Worm (Caenorhabditis elegans): ENCODE results near the gene ztf-27.

ztf-27 gene

DNA sequence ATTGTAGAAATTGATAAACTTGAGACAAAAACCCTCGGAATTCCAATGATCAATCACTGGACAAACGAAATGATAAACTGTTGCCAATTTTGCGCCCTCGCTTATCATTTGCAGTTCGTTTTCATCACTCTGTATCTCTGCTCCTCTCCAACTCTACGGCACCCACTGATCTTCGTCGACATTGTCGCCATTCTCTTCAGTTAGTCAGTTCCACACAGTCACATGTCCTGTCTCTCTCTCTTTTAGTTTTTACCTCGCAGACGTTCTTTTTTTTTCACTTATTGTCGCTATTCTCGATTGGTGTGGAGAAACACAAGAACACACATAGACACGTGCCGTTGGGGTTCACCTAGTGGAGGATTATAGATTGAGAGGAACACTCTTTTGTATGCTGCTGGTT is 3.9 kb downstream of the ztf-27 start (continued):
- TF ChIP-seq set-16 (GFP tag; IDR thresholded peaks at IDR 0.05), result no peak
- TF ChIP-seq vab-7 (GFP tag; IDR thresholded peaks at IDR 0.05), result no peak
- peak in 1 of 2 experiments; percentile 6 for TF ChIP-seq hif-1 (tag; optimal IDR thresholded peaks at IDR 0.05)
- TF ChIP-seq mep-1 (tag; optimal IDR thresholded peaks at IDR 0.05), result peak; percentile 79
- TF ChIP-seq nhr-48 (tag; optimal IDR thresholded peaks at IDR 0.05), result peak; percentile 91
- TF ChIP-seq hlh-11 (tag; optimal IDR thresholded peaks at IDR 0.05), result peak; percentile 96
- TF ChIP-seq fos-1 (tag; optimal IDR thresholded peaks at IDR 0.05), result no peak
- TF ChIP-seq unc-130 (GFP tag; optimal IDR thresholded peaks at IDR 0.05), result no peak
- TF ChIP-seq php-3 (GFP tag; IDR thresholded peaks at IDR 0.05), result no peak
- 0 out of 2 replicates have a peak, but pooled peaks have one; percentile 31 for TF ChIP-seq madf-9 (GFP tag; conservative IDR thresholded peaks at IDR 0.05)
- TF ChIP-seq aha-1 (tag), result peak; percentile 97
- TF ChIP-seq ztf-11 (tag; optimal IDR thresholded peaks at IDR 0.05), result no peak
- TF ChIP-seq ceh-44 (GFP tag; IDR thresholded peaks at IDR 0.05), result no peak
- peak; percentile 5 for TF ChIP-seq spr-3 (GFP tag; optimal IDR thresholded peaks at IDR 0.05)
- TF ChIP-seq nhr-76 (tag; optimal IDR thresholded peaks at IDR 0.05), result no peak
- no peak for TF ChIP-seq ces-1 (GFP tag; optimal IDR thresholded peaks at IDR 0.05)
- TF ChIP-seq attf-4 (tag; optimal IDR thresholded peaks at IDR 0.05), result no peak
- no peak for TF ChIP-seq ceh-82 (tag; optimal IDR thresholded peaks at IDR 0.05)
- peak; percentile 93 for TF ChIP-seq dve-1 (tag; optimal IDR thresholded peaks at IDR 0.05; ENCODE audit: insufficient read depth)
- no peak for TF ChIP-seq lim-7 (GFP tag; IDR thresholded peaks at IDR 0.05)
- TF ChIP-seq zip-11 (GFP tag; IDR thresholded peaks at IDR 0.05), result no peak
- peak; percentile 54 for TF ChIP-seq gei-8 (GFP tag; optimal IDR thresholded peaks at IDR 0.05)
- no peak for TF ChIP-seq ZK546.5 (tag; optimal IDR thresholded peaks at IDR 0.05)
- no peak for TF ChIP-seq Y48G9A.11 (GFP tag; IDR thresholded peaks at IDR 0.05)
- no peak for TF ChIP-seq madf-5 (GFP tag; IDR thresholded peaks at IDR 0.05)
- TF ChIP-seq lin-1 (GFP tag; IDR thresholded peaks at IDR 0.05), result 0 out of 2 replicates have a peak, but pooled peaks have one; percentile 19
- TF ChIP-seq jun-1 (tag; optimal IDR thresholded peaks at IDR 0.05), result no peak
- no peak for TF ChIP-seq lin-15B (tag; optimal IDR thresholded peaks at IDR 0.05)
- TF ChIP-seq nhr-10 (tag; optimal IDR thresholded peaks at IDR 0.05), result peak; percentile 45
- TF ChIP-seq ceh-32 (tag; optimal IDR thresholded peaks at IDR 0.05; ENCODE audit: poor library complexity), result no peak
- peak; percentile 88 for TF ChIP-seq nhr-28 (tag; optimal IDR thresholded peaks at IDR 0.05)
- no peak for TF ChIP-seq nhr-111 (GFP tag; optimal IDR thresholded peaks at IDR 0.05)
- no peak for TF ChIP-seq dmd-9 (GFP tag; IDR thresholded peaks at IDR 0.05)
- no peak for TF ChIP-seq daf-19 (GFP tag; conservative IDR thresholded peaks at IDR 0.05)
- no peak for TF ChIP-seq aly-2 (tag; optimal IDR thresholded peaks at IDR 0.05)
- no peak for TF ChIP-seq egl-43 (GFP tag; IDR thresholded peaks at IDR 0.05)
- no peak for TF ChIP-seq fkh-10 (GFP tag; optimal IDR thresholded peaks at IDR 0.05)
- no peak for TF ChIP-seq F37D6.2 (tag; optimal IDR thresholded peaks at IDR 0.05)
- TF ChIP-seq nhr-102 (tag; optimal IDR thresholded peaks at IDR 0.05), result peak; percentile 41
- no peak for TF ChIP-seq mdt-29 (GFP tag; IDR thresholded peaks at IDR 0.05)
- TF ChIP-seq T26A8.4 (GFP tag; IDR thresholded peaks at IDR 0.05), result peak; percentile 51; the same call in 1 of the 2 replicates
- peak; percentile 16 for TF ChIP-seq nhr-11 (tag; optimal IDR thresholded peaks at IDR 0.05)
- TF ChIP-seq arid-1 (GFP tag; conservative IDR thresholded peaks at IDR 0.05), result no peak
- no peak for TF ChIP-seq dmd-8 (GFP tag; IDR thresholded peaks at IDR 0.05)
- no peak for TF ChIP-seq lir-3 (tag; optimal IDR thresholded peaks at IDR 0.05)
- TF ChIP-seq egl-27 (tag; optimal IDR thresholded peaks at IDR 0.05), result no peak
- no peak for TF ChIP-seq rbr-2 (tag; optimal IDR thresholded peaks at IDR 0.05)
- peak; percentile 52; the same call in 1 of the 2 replicates for TF ChIP-seq lin-29 (GFP tag; IDR thresholded peaks at IDR 0.05)
- peak; percentile 63 for TF ChIP-seq nhr-77 (tag; optimal IDR thresholded peaks at IDR 0.05)
- TF ChIP-seq lin-39 (tag; optimal IDR thresholded peaks at IDR 0.05), result no peak
- peak in 1 of 2 experiments; percentile 96 for TF ChIP-seq unc-62 (GFP tag; optimal IDR thresholded peaks at IDR 0.05 in 1 of 2)
- no peak for TF ChIP-seq unc-62 (tag; optimal IDR thresholded peaks at IDR 0.05)
- no peak for TF ChIP-seq duxl-1 (tag; optimal IDR thresholded peaks at IDR 0.05; ENCODE audit: poor library complexity)

Measured in whole organism, L4 larva.